In genomic region chrIII:7278491-7278890, ce11 we compare ENCODE assay signal across 4 worm cellular contexts.
A peak's percentile ranks its signal among the peaks of the same experiment; 100 is the strongest.
TF ChIP-seq lines count a peak whose summit lies in the region.

No protein-coding gene starts in this region.

TF ChIP-seq in whole organism, L1 larva, 84 proteins besides CTCF, POLR2A, EP300 and RAD21 (continued from another document):
- TF ChIP-seq nhr-71 (tag; optimal IDR thresholded peaks at IDR 0.05; lab: Kevin White, UChicago) (peak; percentile 73), unc-30 (tag; optimal IDR thresholded peaks at IDR 0.05; lab: Kevin White, UChicago) (no peak), sox-4 (tag; optimal IDR thresholded peaks at IDR 0.05; lab: Kevin White, UChicago) (peak; percentile 11), zip-4 (GFP tag; optimal IDR thresholded peaks at IDR 0.05; lab: Kevin White, UChicago) (peak; percentile 54), zag-1 (tag; optimal IDR thresholded peaks at IDR 0.05; lab: Kevin White, UChicago) (no peak), nhr-19 (GFP tag; conservative IDR thresholded peaks at IDR 0.05; lab: Robert Waterston, UW) (peak; percentile 40; the same call in 1 of the 2 replicates), dsc-1 (tag; optimal IDR thresholded peaks at IDR 0.05; lab: Kevin White, UChicago) (peak; percentile 3), hpl-2 (GFP tag; optimal IDR thresholded peaks at IDR 0.05; lab: Kevin White, UChicago) (peak; percentile 27), C16A3.4 (tag; optimal IDR thresholded peaks at IDR 0.05; lab: Kevin White, UChicago) (peak; percentile 78), swsn-7 (tag; optimal IDR thresholded peaks at IDR 0.05; lab: Kevin White, UChicago) (peak; percentile 72), irx-1 (tag; optimal IDR thresholded peaks at IDR 0.05; lab: Kevin White, UChicago) (peak; percentile 43), nhr-76 (tag; optimal IDR thresholded peaks at IDR 0.05; lab: Kevin White, UChicago) (no peak), xbp-1 (tag; optimal IDR thresholded peaks at IDR 0.05; lab: Kevin White, UChicago) (peak; percentile 51), efl-1 (optimal IDR thresholded peaks at IDR 0.05; lab: Kevin White, UChicago) (peak; percentile 39 to 71), efl-1 (GFP tag; optimal IDR thresholded peaks at IDR 0.05 in 1 of 2; lab: Kevin White, UChicago) (peak; percentile 62 to 98), hlh-4 (tag; optimal IDR thresholded peaks at IDR 0.05; lab: Kevin White, UChicago) (no peak), lin-35 (GFP tag; optimal IDR thresholded peaks at IDR 0.05; lab: Kevin White, UChicago) (peak; percentile 13 to 73), lin-13 (GFP tag; optimal IDR thresholded peaks at IDR 0.05; lab: Kevin White, UChicago) (peak; percentile 15), nhr-84 (tag; optimal IDR thresholded peaks at IDR 0.05; lab: Kevin White, UChicago) (no peak), mep-1 (tag; optimal IDR thresholded peaks at IDR 0.05; lab: Kevin White, UChicago) (peak; percentile 26), skn-1 (tag; optimal IDR thresholded peaks at IDR 0.05; lab: Kevin White, UChicago) (peak; percentile 76), lin-15B (tag; optimal IDR thresholded peaks at IDR 0.05; lab: Kevin White, UChicago) (no peak), lsy-2 (tag; optimal IDR thresholded peaks at IDR 0.05; lab: Kevin White, UChicago) (peak; percentile 49 to 85), ceh-82 (tag; optimal IDR thresholded peaks at IDR 0.05; lab: Kevin White, UChicago) (peak in 2 of 3 experiments; percentile 58 to 61), mdl-1 (tag; optimal IDR thresholded peaks at IDR 0.05; lab: Kevin White, UChicago) (peak in 1 of 2 experiments; percentile 37)
TF ChIP-seq in whole organism, L1 larva: peak in this region for 33.

TF ChIP-seq in whole organism, L2 larva, 48 proteins besides CTCF, POLR2A, EP300 and RAD21 (continued from another document):
- TF ChIP-seq snpc-4 (tag; optimal IDR thresholded peaks at IDR 0.05; lab: Kevin White, UChicago) = peak; percentile 99
- TF ChIP-seq alr-1 (tag; optimal IDR thresholded peaks at IDR 0.05; lab: Kevin White, UChicago) = no peak
- no peak for TF ChIP-seq nhr-11 (tag; optimal IDR thresholded peaks at IDR 0.05; lab: Kevin White, UChicago)
- peak; percentile 43 for TF ChIP-seq lin-11 (tag; optimal IDR thresholded peaks at IDR 0.05; lab: Kevin White, UChicago)
- TF ChIP-seq elt-3 (tag; optimal IDR thresholded peaks at IDR 0.05; lab: Kevin White, UChicago) = no peak
- TF ChIP-seq nhr-10 (tag; optimal IDR thresholded peaks at IDR 0.05; lab: Kevin White, UChicago) = no peak
- TF ChIP-seq crh-2 (tag; optimal IDR thresholded peaks at IDR 0.05; lab: Kevin White, UChicago) = peak; percentile 76
- TF ChIP-seq nhr-25 (tag; optimal IDR thresholded peaks at IDR 0.05; lab: Kevin White, UChicago) = no peak
- no peak for TF ChIP-seq lin-39 (tag; optimal IDR thresholded peaks at IDR 0.05; lab: Kevin White, UChicago)
- TF ChIP-seq ZK546.5 (tag; optimal IDR thresholded peaks at IDR 0.05; lab: Kevin White, UChicago) = no peak
- no peak for TF ChIP-seq nhr-23 (tag; optimal IDR thresholded peaks at IDR 0.05; lab: Kevin White, UChicago)
- TF ChIP-seq nhr-21 (tag; optimal IDR thresholded peaks at IDR 0.05; lab: Kevin White, UChicago) = peak; percentile 35
- TF ChIP-seq skn-1 (tag; optimal IDR thresholded peaks at IDR 0.05; lab: Kevin White, UChicago) = no peak
- TF ChIP-seq nhr-237 (tag; optimal IDR thresholded peaks at IDR 0.05; lab: Kevin White, UChicago) = no peak
- TF ChIP-seq unc-39 (tag; optimal IDR thresholded peaks at IDR 0.05; lab: Kevin White, UChicago) = no peak
- no peak for TF ChIP-seq Y55F3AM.14 (GFP tag; optimal IDR thresholded peaks at IDR 0.05; lab: Kevin White, UChicago)
- no peak for TF ChIP-seq R02D3.7 (tag; optimal IDR thresholded peaks at IDR 0.05; lab: Kevin White, UChicago)
- TF ChIP-seq fos-1 (tag; optimal IDR thresholded peaks at IDR 0.05; lab: Kevin White, UChicago) = peak; percentile 43
- TF ChIP-seq mab-5 (tag; optimal IDR thresholded peaks at IDR 0.05; lab: Kevin White, UChicago) = no peak
- TF ChIP-seq ama-1 (optimal IDR thresholded peaks at IDR 0.05; lab: Kevin White, UChicago) = no peak
- TF ChIP-seq ztf-11 (tag; optimal IDR thresholded peaks at IDR 0.05; lab: Kevin White, UChicago) = no peak
- TF ChIP-seq nhr-129 (tag; optimal IDR thresholded peaks at IDR 0.05; lab: Kevin White, UChicago) = peak; percentile 83
- no peak for TF ChIP-seq egl-27 (tag; optimal IDR thresholded peaks at IDR 0.05; lab: Kevin White, UChicago)
- no peak for TF ChIP-seq ztf-4 (tag; optimal IDR thresholded peaks at IDR 0.05; lab: Kevin White, UChicago)
- no peak for TF ChIP-seq peb-1 (tag; optimal IDR thresholded peaks at IDR 0.05; lab: Kevin White, UChicago)
- peak; percentile 75 for TF ChIP-seq sma-9 (GFP tag; optimal IDR thresholded peaks at IDR 0.05; lab: Kevin White, UChicago)
- no peak for TF ChIP-seq sma-9 (tag; optimal IDR thresholded peaks at IDR 0.05; lab: Kevin White, UChicago)
- no peak for TF ChIP-seq F13H6.1 (tag; optimal IDR thresholded peaks at IDR 0.05; lab: Kevin White, UChicago)
- no peak for TF ChIP-seq unc-62 (GFP tag; optimal IDR thresholded peaks at IDR 0.05; lab: Kevin White, UChicago)
- TF ChIP-seq ceh-82 (tag; optimal IDR thresholded peaks at IDR 0.05; lab: Kevin White, UChicago) = no peak

TF ChIP-seq in whole organism, L4 larva, 104 proteins besides CTCF, POLR2A, EP300 and RAD21 (continued from another document and continues in another):
- peak; percentile 75 for TF ChIP-seq hmg-1.1 (GFP tag; IDR thresholded peaks at IDR 0.05; lab: Robert Waterston, UW)
- TF ChIP-seq F37D6.2 (tag; optimal IDR thresholded peaks at IDR 0.05; lab: Kevin White, UChicago) = peak; percentile 38
- peak; percentile 56 for TF ChIP-seq lin-13 (GFP tag; optimal IDR thresholded peaks at IDR 0.05; lab: Kevin White, UChicago)
- TF ChIP-seq F49E8.2 (tag; optimal IDR thresholded peaks at IDR 0.05; lab: Kevin White, UChicago; ENCODE audit: borderline replicate concordance) = no peak
- TF ChIP-seq Y75B8A.6 (GFP tag; IDR thresholded peaks at IDR 0.05; lab: Robert Waterston, UW) = no peak; the same call in 1 of the 2 replicates
- peak; percentile 59 for TF ChIP-seq nhr-48 (tag; optimal IDR thresholded peaks at IDR 0.05; lab: Kevin White, UChicago)
- TF ChIP-seq tag-97 (GFP tag; IDR thresholded peaks at IDR 0.05; lab: Robert Waterston, UW) = no peak
- no peak for TF ChIP-seq lin-29 (GFP tag; IDR thresholded peaks at IDR 0.05; lab: Robert Waterston, UW)
- peak; percentile 61 for TF ChIP-seq hlh-11 (tag; optimal IDR thresholded peaks at IDR 0.05; lab: Kevin White, UChicago)
- TF ChIP-seq sdz-12 (GFP tag; optimal IDR thresholded peaks at IDR 0.05; lab: Kevin White, UChicago) = peak; percentile 74
- TF ChIP-seq nhr-42 (GFP tag; IDR thresholded peaks at IDR 0.05; lab: Robert Waterston, UW) = peak; percentile 81
- TF ChIP-seq pha-4 (GFP tag; IDR thresholded peaks at IDR 0.05; lab: Robert Waterston, UW) = no peak
- no peak for TF ChIP-seq pha-4 (tag; optimal IDR thresholded peaks at IDR 0.05; lab: Kevin White, UChicago)
- peak; percentile 87 for TF ChIP-seq T26A8.4 (GFP tag; IDR thresholded peaks at IDR 0.05; lab: Robert Waterston, UW)
- TF ChIP-seq T20F7.1 (GFP tag; optimal IDR thresholded peaks at IDR 0.05; lab: Kevin White, UChicago) = peak; percentile 87
- TF ChIP-seq pqm-1 (tag; optimal IDR thresholded peaks at IDR 0.05; lab: Kevin White, UChicago) = peak; percentile 26
- peak; percentile 16 for TF ChIP-seq mxl-3 (GFP tag; optimal IDR thresholded peaks at IDR 0.05; lab: Kevin White, UChicago)
- peak; percentile 89 for TF ChIP-seq zip-2 (tag; optimal IDR thresholded peaks at IDR 0.05; lab: Kevin White, UChicago)
- TF ChIP-seq R02D3.7 (tag; optimal IDR thresholded peaks at IDR 0.05; lab: Kevin White, UChicago) = no peak
- TF ChIP-seq aha-1 (tag; lab: Kevin White, UChicago) = peak; percentile 52
- TF ChIP-seq cey-2 (tag; optimal IDR thresholded peaks at IDR 0.05; lab: Kevin White, UChicago; ENCODE audit: borderline replicate concordance, insufficient read depth) = no peak
- peak; percentile 63 for TF ChIP-seq vab-7 (GFP tag; IDR thresholded peaks at IDR 0.05; lab: Robert Waterston, UW)
- TF ChIP-seq saeg-2 (GFP tag; IDR thresholded peaks at IDR 0.05; lab: Robert Waterston, UW) = no peak
- peak; percentile 80 for TF ChIP-seq dmd-6 (GFP tag; IDR thresholded peaks at IDR 0.05; lab: Robert Waterston, UW)
- peak; percentile 67; the same call in 1 of the 2 replicates for TF ChIP-seq dmd-9 (GFP tag; IDR thresholded peaks at IDR 0.05; lab: Robert Waterston, UW)
- TF ChIP-seq lin-1 (GFP tag; IDR thresholded peaks at IDR 0.05; lab: Robert Waterston, UW) = peak; percentile 84
- no peak for TF ChIP-seq Y48G9A.11 (GFP tag; IDR thresholded peaks at IDR 0.05; lab: Robert Waterston, UW)
- TF ChIP-seq ZK546.5 (tag; optimal IDR thresholded peaks at IDR 0.05; lab: Kevin White, UChicago) = no peak
- no peak for TF ChIP-seq daf-8 (GFP tag; IDR thresholded peaks at IDR 0.05; lab: Robert Waterston, UW)
- peak; percentile 1 to 86 for TF ChIP-seq daf-16 (GFP tag; optimal IDR thresholded peaks at IDR 0.05; lab: Kevin White, UChicago)
- peak; percentile 85 for TF ChIP-seq daf-16 (tag; optimal IDR thresholded peaks at IDR 0.05; lab: Kevin White, UChicago)
- peak; percentile 45; the same call in 1 of the 2 replicates for TF ChIP-seq D1046.2 (GFP tag; IDR thresholded peaks at IDR 0.05; lab: Robert Waterston, UW)
- TF ChIP-seq madf-5 (GFP tag; IDR thresholded peaks at IDR 0.05; lab: Robert Waterston, UW) = no peak
- TF ChIP-seq spr-3 (GFP tag; optimal IDR thresholded peaks at IDR 0.05; lab: Kevin White, UChicago) = peak; percentile 28
- 0 out of 2 replicates have a peak, but pooled peaks have one; percentile 48 for TF ChIP-seq daf-19 (GFP tag; conservative IDR thresholded peaks at IDR 0.05; lab: Robert Waterston, UW)
- TF ChIP-seq lin-15B (tag; optimal IDR thresholded peaks at IDR 0.05; lab: Kevin White, UChicago) = no peak
- peak; percentile 14 for TF ChIP-seq zfp-2 (tag; optimal IDR thresholded peaks at IDR 0.05; lab: Kevin White, UChicago)
- peak; percentile 76 for TF ChIP-seq dpl-1 (GFP tag; optimal IDR thresholded peaks at IDR 0.05; lab: Kevin White, UChicago)
- TF ChIP-seq ztf-7 (tag; optimal IDR thresholded peaks at IDR 0.05; lab: Kevin White, UChicago) = peak; percentile 89
- TF ChIP-seq dve-1 (tag; optimal IDR thresholded peaks at IDR 0.05; lab: Kevin White, UChicago; ENCODE audit: insufficient read depth) = peak; percentile 96
- peak; percentile 73 for TF ChIP-seq madf-9 (GFP tag; conservative IDR thresholded peaks at IDR 0.05; lab: Robert Waterston, UW)
- TF ChIP-seq lim-7 (GFP tag; IDR thresholded peaks at IDR 0.05; lab: Robert Waterston, UW) = peak; percentile 62

TF ChIP-seq in whole organism, young adult, 124 proteins besides CTCF, POLR2A, EP300 and RAD21 (continued from another document and continues in another):
- TF ChIP-seq repo-1 (tag; optimal IDR thresholded peaks at IDR 0.05; lab: Kevin White, UChicago) (peak; percentile 95), ztf-6 (GFP tag; IDR thresholded peaks at IDR 0.05; lab: Robert Waterston, UW) (no peak), F37B4.10 (GFP tag; IDR thresholded peaks at IDR 0.05; lab: Robert Waterston, UW) (no peak), hmg-20 (GFP tag; IDR thresholded peaks at IDR 0.05; lab: Robert Waterston, UW) (0 out of 2 replicates have a peak, but pooled peaks have one; percentile 32), Y67H2A.10 (GFP tag; conservative IDR thresholded peaks at IDR 0.05; lab: Robert Waterston, UW) (no peak), ztf-26 (tag; optimal IDR thresholded peaks at IDR 0.05; lab: Kevin White, UChicago) (peak; percentile 82), chd-7 (tag; optimal IDR thresholded peaks at IDR 0.05; lab: Kevin White, UChicago) (peak; percentile 71), snpc-1.3 (tag; optimal IDR thresholded peaks at IDR 0.05; lab: Kevin White, UChicago; ENCODE audit: insufficient read depth) (peak; percentile 49), ztf-3 (GFP tag; optimal IDR thresholded peaks at IDR 0.05; lab: Kevin White, UChicago) (no peak), F22D6.2 (tag; optimal IDR thresholded peaks at IDR 0.05; lab: Kevin White, UChicago) (peak; percentile 41), dpff-1 (tag; optimal IDR thresholded peaks at IDR 0.05; lab: Kevin White, UChicago) (peak; percentile 18), lin-35 (GFP tag; optimal IDR thresholded peaks at IDR 0.05; lab: Kevin White, UChicago) (peak in 1 of 3 experiments; percentile 67), fkh-3 (tag; optimal IDR thresholded peaks at IDR 0.05; lab: Kevin White, UChicago) (no peak), attf-5 (GFP tag; optimal IDR thresholded peaks at IDR 0.05; lab: Kevin White, UChicago) (peak; percentile 58), attf-3 (GFP tag; conservative IDR thresholded peaks at IDR 0.05; lab: Robert Waterston, UW) (peak; percentile 46; the same call in 1 of the 2 replicates), Y53G8AR.9 (GFP tag; conservative IDR thresholded peaks at IDR 0.05; lab: Robert Waterston, UW) (peak; percentile 79), gei-17 (GFP tag; optimal IDR thresholded peaks at IDR 0.05; lab: Kevin White, UChicago) (peak; percentile 83), nhr-179 (tag; optimal IDR thresholded peaks at IDR 0.05; lab: Kevin White, UChicago) (no peak), lin-40 (tag; optimal IDR thresholded peaks at IDR 0.05; lab: Kevin White, UChicago) (peak; percentile 90), F33H1.4 (GFP tag; IDR thresholded peaks at IDR 0.05; lab: Robert Waterston, UW) (peak; percentile 18; the same call in 1 of the 2 replicates), lin-54 (GFP tag; optimal IDR thresholded peaks at IDR 0.05; lab: Kevin White, UChicago) (peak; percentile 76), hrde-1 (tag; optimal IDR thresholded peaks at IDR 0.05; lab: Kevin White, UChicago; ENCODE audit: borderline replicate concordance) (no peak), Y53F4B.3 (GFP tag; IDR thresholded peaks at IDR 0.05; lab: Robert Waterston, UW) (no peak), die-1 (tag; optimal IDR thresholded peaks at IDR 0.05; lab: Kevin White, UChicago) (peak; percentile 16), snpc-3.4 (tag; optimal IDR thresholded peaks at IDR 0.05; lab: Kevin White, UChicago) (peak; percentile 73), efl-1 (GFP tag; optimal IDR thresholded peaks at IDR 0.05; lab: Kevin White, UChicago) (no peak), sptf-2 (GFP tag; optimal IDR thresholded peaks at IDR 0.05; lab: Kevin White, UChicago) (no peak), him-1 (tag; optimal IDR thresholded peaks at IDR 0.05; lab: Kevin White, UChicago) (no peak), dox-1 (GFP tag; IDR thresholded peaks at IDR 0.05; lab: Robert Waterston, UW) (peak; percentile 56), hmg-1.2 (GFP tag; IDR thresholded peaks at IDR 0.05; lab: Robert Waterston, UW) (peak; percentile 70), snpc-4 (GFP tag; optimal IDR thresholded peaks at IDR 0.05; lab: Kevin White, UChicago) (peak; percentile 97), snpc-4 (tag; optimal IDR thresholded peaks at IDR 0.05; lab: Kevin White, UChicago) (peak; percentile 99 to 100 (median 100)), aptf-2 (GFP tag; conservative IDR thresholded peaks at IDR 0.05; lab: Robert Waterston, UW) (no peak), T07F8.4 (tag; optimal IDR thresholded peaks at IDR 0.05; lab: Kevin White, UChicago) (peak; percentile 25), athp-1 (tag; optimal IDR thresholded peaks at IDR 0.05; lab: Kevin White, UChicago) (peak; percentile 5), unc-62 (GFP tag; optimal IDR thresholded peaks at IDR 0.05; lab: Kevin White, UChicago) (no peak), nhr-80 (tag; optimal IDR thresholded peaks at IDR 0.05; lab: Kevin White, UChicago) (peak; percentile 52), F23B12.7 (tag; optimal IDR thresholded peaks at IDR 0.05; lab: Kevin White, UChicago; ENCODE audit: insufficient read depth) (peak; percentile 41), pha-4 (tag; optimal IDR thresholded peaks at IDR 0.05; lab: Kevin White, UChicago) (no peak), mes-4 (tag; optimal IDR thresholded peaks at IDR 0.05; lab: Kevin White, UChicago) (no peak), ets-4 (GFP tag; optimal IDR thresholded peaks at IDR 0.05; lab: Kevin White, UChicago) (peak; percentile 23), F52B5.7 (tag; optimal IDR thresholded peaks at IDR 0.05; lab: Kevin White, UChicago) (peak; percentile 38), cebp-2 (GFP tag; IDR thresholded peaks at IDR 0.05; lab: Robert Waterston, UW) (no peak), cebp-1 (GFP tag; IDR thresholded peaks at IDR 0.05; lab: Robert Waterston, UW) (peak; percentile 92), cebp-1 (tag; optimal IDR thresholded peaks at IDR 0.05; lab: Kevin White, UChicago) (peak; percentile 98), lag-1 (GFP tag; IDR thresholded peaks at IDR 0.05; lab: Robert Waterston, UW) (no peak), ztf-22 (GFP tag; optimal IDR thresholded peaks at IDR 0.05; lab: Kevin White, UChicago) (no peak), ceh-40 (GFP tag; IDR thresholded peaks at IDR 0.05; lab: Robert Waterston, UW) (no peak), nfyb-1 (GFP tag; IDR thresholded peaks at IDR 0.05; lab: Robert Waterston, UW) (peak; percentile 94)
